Worm (Caenorhabditis elegans): ENCODE results near the gene acox-1.6.
A peak's percentile ranks its signal among the peaks of the same experiment; 100 is the strongest.

Gene acox-1.6

ce11 chrX:15865868-15866555 lies 27.7 kb upstream of the acox-1.6 start, which contains the start of the genes csb-1 and F53H4.4 (continued):
- TF ChIP-seq saeg-2 (GFP tag; IDR thresholded peaks at IDR 0.05): no peak
- TF ChIP-seq lin-38 (GFP tag; IDR thresholded peaks at IDR 0.05): peak; percentile 96
- peak; percentile 73 for TF ChIP-seq hlh-11 (tag; optimal IDR thresholded peaks at IDR 0.05)
- no peak for TF ChIP-seq nhr-41 (GFP tag; IDR thresholded peaks at IDR 0.05)
- peak; percentile 65 for TF ChIP-seq lin-13 (GFP tag; optimal IDR thresholded peaks at IDR 0.05)
- TF ChIP-seq dmd-6 (GFP tag; IDR thresholded peaks at IDR 0.05): peak; percentile 58; the same call in 1 of the 2 replicates
- peak; percentile 71 for TF ChIP-seq dpl-1 (GFP tag; optimal IDR thresholded peaks at IDR 0.05)
- TF ChIP-seq mep-1 (tag; optimal IDR thresholded peaks at IDR 0.05): peak; percentile 91
- TF ChIP-seq attf-4 (tag; optimal IDR thresholded peaks at IDR 0.05): no peak
- TF ChIP-seq nhr-102 (tag; optimal IDR thresholded peaks at IDR 0.05): peak; percentile 37
- TF ChIP-seq unc-39 (tag; optimal IDR thresholded peaks at IDR 0.05): no peak
- TF ChIP-seq mxl-3 (GFP tag; optimal IDR thresholded peaks at IDR 0.05): peak; percentile 96
- peak; percentile 85 for TF ChIP-seq T20F7.1 (GFP tag; optimal IDR thresholded peaks at IDR 0.05)
- peak; percentile 10 for TF ChIP-seq spr-1 (tag; optimal IDR thresholded peaks at IDR 0.05)
- TF ChIP-seq nhr-28 (tag; optimal IDR thresholded peaks at IDR 0.05): peak; percentile 71
- peak; percentile 59 for TF ChIP-seq nhr-6 (tag; optimal IDR thresholded peaks at IDR 0.05)
- no peak for TF ChIP-seq D1046.2 (GFP tag; IDR thresholded peaks at IDR 0.05)
- TF ChIP-seq ceh-20 (GFP tag; IDR thresholded peaks at IDR 0.05): peak; percentile 31; the same call in 1 of the 2 replicates
- no peak for TF ChIP-seq ceh-44 (GFP tag; IDR thresholded peaks at IDR 0.05)
- no peak for TF ChIP-seq arid-1 (GFP tag; conservative IDR thresholded peaks at IDR 0.05)
- peak; percentile 50 for TF ChIP-seq pqm-1 (tag; optimal IDR thresholded peaks at IDR 0.05)
- peak; percentile 37 for TF ChIP-seq snpc-4 (tag; optimal IDR thresholded peaks at IDR 0.05)
- TF ChIP-seq lsy-2 (tag; optimal IDR thresholded peaks at IDR 0.05): peak in 1 of 2 experiments; percentile 91
- peak; percentile 85 to 99 for TF ChIP-seq mdl-1 (tag; optimal IDR thresholded peaks at IDR 0.05)
- TF ChIP-seq nhr-77 (tag; optimal IDR thresholded peaks at IDR 0.05): peak; percentile 85
- TF ChIP-seq nhr-48 (tag; optimal IDR thresholded peaks at IDR 0.05): peak; percentile 10
- TF ChIP-seq mes-2 (tag; optimal IDR thresholded peaks at IDR 0.05; ENCODE audit: poor library complexity, severe bottlenecking): peak; percentile 91
- peak; percentile 57 for TF ChIP-seq rbr-2 (tag; optimal IDR thresholded peaks at IDR 0.05)
- peak; percentile 98 for TF ChIP-seq hlh-30 (tag; optimal IDR thresholded peaks at IDR 0.05; ENCODE audit: insufficient read depth)

ce11 chrX:15860556-15861008 lies 22.2 kb upstream of the acox-1.6 start, which contains the start of gene F53H4.6:
Gene F53H4.6 (minus strand): TSS chrX:15860606.
- TF ChIP-seq dmd-9 (GFP tag; IDR thresholded peaks at IDR 0.05): 0 out of 2 replicates have a peak, but pooled peaks have one; percentile 39
- TF ChIP-seq dve-1 (tag; optimal IDR thresholded peaks at IDR 0.05; ENCODE audit: insufficient read depth): peak; percentile 3
- TF ChIP-seq F44E2.7 (GFP tag; IDR thresholded peaks at IDR 0.05): no peak
- no peak for TF ChIP-seq tra-1 (GFP tag; IDR thresholded peaks at IDR 0.05)
- peak; percentile 25 for TF ChIP-seq rbr-2 (tag; optimal IDR thresholded peaks at IDR 0.05)
- peak; percentile 16 for TF ChIP-seq nhr-11 (tag; optimal IDR thresholded peaks at IDR 0.05)
- TF ChIP-seq lin-38 (GFP tag; IDR thresholded peaks at IDR 0.05): peak; percentile 85
- TF ChIP-seq madf-9 (GFP tag; conservative IDR thresholded peaks at IDR 0.05): no peak
- TF ChIP-seq dmd-6 (GFP tag; IDR thresholded peaks at IDR 0.05): 0 out of 2 replicates have a peak, but pooled peaks have one; percentile 24
- peak; percentile 27 for TF ChIP-seq dpl-1 (GFP tag; optimal IDR thresholded peaks at IDR 0.05)
- no peak for TF ChIP-seq daf-8 (GFP tag; IDR thresholded peaks at IDR 0.05)
- peak; percentile 50 for TF ChIP-seq mes-2 (tag; optimal IDR thresholded peaks at IDR 0.05; ENCODE audit: poor library complexity, severe bottlenecking)
- TF ChIP-seq mdl-1 (tag; optimal IDR thresholded peaks at IDR 0.05): peak in 1 of 2 experiments; percentile 30
- TF ChIP-seq tag-97 (GFP tag; IDR thresholded peaks at IDR 0.05): no peak
- TF ChIP-seq D1046.2 (GFP tag; IDR thresholded peaks at IDR 0.05): no peak
- TF ChIP-seq hlh-11 (tag; optimal IDR thresholded peaks at IDR 0.05): peak; percentile 25
- TF ChIP-seq F37D6.2 (tag; optimal IDR thresholded peaks at IDR 0.05): peak; percentile 19
- no peak for TF ChIP-seq nhr-42 (GFP tag; IDR thresholded peaks at IDR 0.05)
- no peak for TF ChIP-seq R02D3.7 (tag; optimal IDR thresholded peaks at IDR 0.05)
- peak; percentile 69 for TF ChIP-seq hmg-1.1 (GFP tag; IDR thresholded peaks at IDR 0.05)

Measured in whole organism, L4 larva.